Worm (Caenorhabditis elegans) whole organism, L4 larva: Measurements from ENCODE around the gene ZK757.2.

Source experiments
- T26A8.4 ChIP-seq: fragments of 200-800 bp; sonication (Bioruptor generic); IDR thresholded peaks from 2 replicates; pipeline ENCODE4 v1.3.6; 2022; ENCODE audit warnings: missing genetic modification characterization, missing compliant biosample characterization
- Y75B8A.6 ChIP-seq: fragments of 200-800 bp; sonication (Bioruptor generic); IDR thresholded peaks from 2 replicates; pipeline ENCODE4 v1.3.6; 2022; ENCODE audit warnings: missing genetic modification reagents, missing genetic modification characterization, missing compliant biosample characterization
- ama-1 ChIP-seq: fragments of 150-350 bp; optimal IDR thresholded peaks from 2 replicates; lab custom pipeline; 2014; ENCODE audit warnings: inconsistent platforms, mixed read lengths
- arid-1 ChIP-seq: fragments of 200-800 bp; sonication (Bioruptor generic); conservative IDR thresholded peaks from 2 replicates; pipeline ENCODE4 v1.3.6; 2022; ENCODE audit warnings: missing genetic modification reagents, missing genetic modification characterization, missing compliant biosample characterization
- ceh-28 ChIP-seq: fragments of 150-350 bp; optimal IDR thresholded peaks from 2 replicates; lab custom pipeline; 2014; ENCODE audit warnings: missing biosample characterization, missing genetic modification reagents, missing genetic modification characterization
- ceh-32 ChIP-seq: sonication (generic microtip); optimal IDR thresholded peaks from 2 replicates; lab custom pipeline; 2016; ENCODE audit warnings: mild to moderate bottlenecking, missing genetic modification characterization, missing compliant biosample characterization; ENCODE audit not compliant: poor library complexity
- ceh-44 ChIP-seq: fragments of 200-800 bp; sonication (Bioruptor generic); IDR thresholded peaks from 2 replicates; pipeline ENCODE4 v1.3.6; 2022; ENCODE audit warnings: missing genetic modification reagents, missing genetic modification characterization, missing compliant biosample characterization
- ces-1 ChIP-seq: fragments of 150-350 bp; sonication (generic microtip); optimal IDR thresholded peaks from 4 replicates; lab custom pipeline; 2014; ENCODE audit warnings: missing biosample characterization, missing genetic modification reagents, missing genetic modification characterization
- cey-2 ChIP-seq: sonication (generic microtip); optimal IDR thresholded peaks from 3 replicates; lab custom pipeline; 2017; ENCODE audit warnings: missing genetic modification characterization, mild to moderate bottlenecking, missing compliant biosample characterization, antibody characterized with exemption, borderline replicate concordance; ENCODE audit not compliant: insufficient read depth
- ctbp-1 ChIP-seq: fragments of 200-800 bp; sonication (Bioruptor generic); IDR thresholded peaks from 2 replicates; pipeline ENCODE4 v1.3.6; 2022; ENCODE audit warnings: missing genetic modification reagents, missing genetic modification characterization, missing compliant biosample characterization
- daf-12 ChIP-seq: fragments of 150-350 bp; optimal IDR thresholded peaks from 2 replicates; lab custom pipeline; 2014; ENCODE audit warnings: missing biosample characterization, missing genetic modification reagents, missing genetic modification characterization
- dmd-6 ChIP-seq: fragments of 200-800 bp; sonication (Bioruptor generic); IDR thresholded peaks from 2 replicates; pipeline ENCODE4 v1.3.6; 2022; ENCODE audit warnings: missing genetic modification reagents, missing genetic modification characterization, missing compliant biosample characterization
- dmd-8 ChIP-seq: fragments of 200-800 bp; sonication (Bioruptor generic); IDR thresholded peaks from 2 replicates; pipeline ENCODE4 v1.3.6; 2022; ENCODE audit warnings: missing genetic modification characterization, missing compliant biosample characterization
- dmd-9 ChIP-seq: fragments of 200-800 bp; sonication (Bioruptor generic); IDR thresholded peaks from 2 replicates; pipeline ENCODE4 v1.3.6; 2022; ENCODE audit warnings: missing genetic modification reagents, missing genetic modification characterization, missing compliant biosample characterization
- dve-1 ChIP-seq: sonication (generic microtip); optimal IDR thresholded peaks from 2 replicates; lab custom pipeline; 2017; ENCODE audit warnings: antibody characterized with exemption, mild to moderate bottlenecking, missing genetic modification characterization, missing compliant biosample characterization; ENCODE audit not compliant: insufficient read depth
- egl-27 ChIP-seq: sonication (generic microtip); optimal IDR thresholded peaks from 3 replicates; lab custom pipeline; 2017; ENCODE audit warnings: missing biosample characterization, missing genetic modification reagents, missing genetic modification characterization
- fkh-10 ChIP-seq: fragments of 150-350 bp; optimal IDR thresholded peaks from 2 replicates; lab custom pipeline; 2014; ENCODE audit warnings: missing biosample characterization, missing genetic modification reagents, missing genetic modification characterization
- hlh-30 ChIP-seq: sonication (generic microtip); optimal IDR thresholded peaks from 2 replicates; lab custom pipeline; 2017; ENCODE audit warnings: antibody characterized with exemption, mild to moderate bottlenecking, missing genetic modification characterization, missing compliant biosample characterization; ENCODE audit not compliant: insufficient read depth
- jun-1 ChIP-seq: fragments of 150-350 bp; optimal IDR thresholded peaks from 2 replicates; lab custom pipeline; 2014; ENCODE audit warnings: missing biosample characterization, missing genetic modification reagents, missing genetic modification characterization
- lin-13 ChIP-seq: fragments of 150-350 bp; optimal IDR thresholded peaks from 2 replicates; lab custom pipeline; 2014; ENCODE audit warnings: missing biosample characterization, missing genetic modification reagents, missing genetic modification characterization
- lin-29 ChIP-seq: fragments of 200-800 bp; sonication (Bioruptor generic); IDR thresholded peaks from 2 replicates; pipeline ENCODE4 v1.3.6; 2022; ENCODE audit warnings: missing genetic modification reagents, missing genetic modification characterization, missing compliant biosample characterization
- lsy-2 ChIP-seq, 2 experiments: fragments of 150-350 bp in 1 of 2; sonication (generic microtip) in 1 of 2; optimal IDR thresholded peaks; 2 replicates each; lab custom pipeline; 2014 to 2017; ENCODE audit warnings: missing biosample characterization in 2 of 2, missing genetic modification characterization in 2 of 2
- mdt-29 ChIP-seq: fragments of 200-800 bp; sonication (Bioruptor generic); IDR thresholded peaks from 2 replicates; pipeline ENCODE4 v1.3.6; 2022; ENCODE audit warnings: missing genetic modification reagents, missing genetic modification characterization, missing compliant biosample characterization
- mxl-2 ChIP-seq: fragments of 200-800 bp; sonication (Bioruptor generic); conservative IDR thresholded peaks from 2 replicates; pipeline ENCODE4 v1.3.6; 2022; ENCODE audit warnings: missing genetic modification reagents, missing genetic modification characterization, missing compliant biosample characterization
- mxl-3 ChIP-seq: fragments of 200-800 bp; sonication (Bioruptor generic); optimal IDR thresholded peaks from 2 replicates; lab custom pipeline; 2018; ENCODE audit warnings: mild to moderate bottlenecking, missing genetic modification characterization, missing compliant biosample characterization
- nhr-10 ChIP-seq: fragments of 150-350 bp; optimal IDR thresholded peaks from 2 replicates; lab custom pipeline; 2014; ENCODE audit warnings: missing biosample characterization, missing genetic modification characterization
- nhr-102 ChIP-seq: sonication (generic microtip); optimal IDR thresholded peaks from 2 replicates; lab custom pipeline; 2016; ENCODE audit warnings: mild to moderate bottlenecking, missing genetic modification characterization, moderate library complexity, missing compliant biosample characterization
- nhr-111 ChIP-seq: fragments of 200-800 bp; sonication (Bioruptor generic); optimal IDR thresholded peaks from 2 replicates; lab custom pipeline; 2018; ENCODE audit warnings: mild to moderate bottlenecking, missing genetic modification characterization, missing compliant biosample characterization
- nhr-237 ChIP-seq: sonication (generic microtip); optimal IDR thresholded peaks from 2 replicates; lab custom pipeline; 2017; ENCODE audit warnings: missing biosample characterization, missing genetic modification characterization
- nhr-6 ChIP-seq: fragments of 150-350 bp; optimal IDR thresholded peaks from 2 replicates; lab custom pipeline; 2014; ENCODE audit warnings: missing biosample characterization, missing genetic modification characterization
- nhr-76 ChIP-seq: fragments of 150-350 bp; optimal IDR thresholded peaks from 2 replicates; lab custom pipeline; 2014; ENCODE audit warnings: missing biosample characterization, missing genetic modification characterization
- nhr-77 ChIP-seq: fragments of 150-350 bp; optimal IDR thresholded peaks from 2 replicates; lab custom pipeline; 2014; ENCODE audit warnings: missing biosample characterization, missing genetic modification characterization
- pha-4 ChIP-seq, 2 experiments: fragments of 150-350 bp in 1 of 2; fragments of 200-800 bp in 1 of 2; sonication (Bioruptor generic) in 1 of 2; IDR thresholded peaks in 1 of 2; optimal IDR thresholded peaks in 1 of 2; 2 replicates each; pipeline versions ENCODE4 v1.3.6 to Lab custom; 2014 to 2022; ENCODE audit warnings: missing genetic modification characterization in 2 of 2, missing genetic modification reagents in 2 of 2, missing biosample characterization in 1 of 2, missing compliant biosample characterization in 1 of 2
- saeg-2 ChIP-seq: fragments of 200-800 bp; sonication (Bioruptor generic); IDR thresholded peaks from 2 replicates; pipeline ENCODE4 v1.3.6; 2022; ENCODE audit warnings: missing genetic modification reagents, missing genetic modification characterization, missing compliant biosample characterization
- set-16 ChIP-seq: fragments of 200-800 bp; sonication (Bioruptor generic); IDR thresholded peaks from 2 replicates; pipeline ENCODE4 v1.3.6; 2022; ENCODE audit warnings: missing genetic modification reagents, missing genetic modification characterization, missing compliant biosample characterization
- snpc-1.2 ChIP-seq: fragments of 200-800 bp; sonication (Bioruptor generic); IDR thresholded peaks from 2 replicates; pipeline ENCODE4 v1.3.6; 2022; ENCODE audit warnings: missing genetic modification reagents, missing genetic modification characterization, missing compliant biosample characterization
- snpc-4 ChIP-seq: fragments of 150-350 bp; optimal IDR thresholded peaks from 2 replicates; lab custom pipeline; 2014; ENCODE audit warnings: missing biosample characterization, missing genetic modification characterization
- spr-3 ChIP-seq: fragments of 200-800 bp; sonication (Bioruptor generic); optimal IDR thresholded peaks from 2 replicates; lab custom pipeline; 2018; ENCODE audit warnings: mild to moderate bottlenecking, missing genetic modification characterization, missing compliant biosample characterization
- tra-1 ChIP-seq: fragments of 200-800 bp; sonication (Bioruptor generic); IDR thresholded peaks from 2 replicates; pipeline ENCODE4 v1.3.6; 2022; ENCODE audit warnings: missing genetic modification reagents, missing genetic modification characterization, missing compliant biosample characterization
- unc-130 ChIP-seq: sonication (generic microtip); optimal IDR thresholded peaks from 2 replicates; lab custom pipeline; 2016; ENCODE audit warnings: missing genetic modification reagents, missing genetic modification characterization, missing compliant biosample characterization
- unc-62 ChIP-seq, 3 experiments: fragments of 150-350 bp in 1 of 3; sonication (generic microtip); optimal IDR thresholded peaks in 2 of 3; peaks in 1 of 3; 1 replicate in 1 of 3; 2 replicates in 2 of 3; lab custom pipeline; 2014 to 2017; ENCODE audit warnings: missing biosample characterization in 3 of 3, missing genetic modification characterization in 3 of 3, missing genetic modification reagents in 3 of 3, missing genotype in 1 of 3
- zfp-3 ChIP-seq: fragments of 200-800 bp; sonication (Bioruptor generic); conservative IDR thresholded peaks from 2 replicates; pipeline ENCODE4 v1.3.6; 2022; ENCODE audit warnings: missing genetic modification reagents, missing genetic modification characterization, missing compliant biosample characterization
- ztf-11 ChIP-seq: fragments of 150-350 bp; optimal IDR thresholded peaks from 2 replicates; lab custom pipeline; 2014; ENCODE audit warnings: missing biosample characterization, missing genetic modification characterization

ZK757.2 gene

ce11 chrIII:9867352-9867751 lies 11.4 kb downstream of the ZK757.2 start:
- no peak for TF ChIP-seq lin-13 (GFP tag; lab: Kevin White, UChicago)
- peak; percentile 10 for TF ChIP-seq hlh-30 (tag; lab: Kevin White, UChicago)
- peak; percentile 22 for TF ChIP-seq fkh-10
- peak; percentile 12 for TF ChIP-seq mxl-3 (GFP tag; lab: Kevin White, UChicago)
- 0 out of 2 replicates have a peak, but pooled peaks have one; percentile 16 for TF ChIP-seq dmd-6 (GFP tag; lab: Robert Waterston, UW)
- peak; percentile 51 for TF ChIP-seq ces-1 (GFP tag; lab: Kevin White, UChicago)
- TF ChIP-seq nhr-10 (tag; lab: Kevin White, UChicago), result no peak

- no peak for TF ChIP-seq ama-1 (lab: Kevin White, UChicago)
- TF ChIP-seq lsy-2 (tag; optimal IDR thresholded peaks at IDR 0.05; lab: Kevin White, UChicago), result peak in 1 of 2 experiments; percentile 56
- TF ChIP-seq, all 104 proteins: peak for 1
Observed at ce11 chrIII:9862469-9862868, 16.3 kb downstream of the ZK757.2 start.

ce11 chrIII:9861470-9862342 lies 17.0 kb downstream of the ZK757.2 start:
- TF ChIP-seq mdt-29 (GFP tag; lab: Robert Waterston, UW) (peak; percentile 76), nhr-76 (no peak), spr-3 (GFP tag; lab: Kevin White, UChicago) (peak; percentile 8), lin-29 (GFP tag; lab: Robert Waterston, UW) (no peak), tra-1 (GFP tag; lab: Robert Waterston, UW) (peak; percentile 84), daf-12 (no peak), zfp-3 (peak; percentile 71), nhr-77 (peak; percentile 4), nhr-6 (no peak), dmd-9 (GFP tag; lab: Robert Waterston, UW) (peak; percentile 86), saeg-2 (GFP tag; lab: Robert Waterston, UW) (peak; percentile 60; the same call in 1 of the 2 replicates), T26A8.4 (GFP tag; lab: Robert Waterston, UW) (peak; percentile 83), cey-2 (tag; lab: Kevin White, UChicago) (no peak), ceh-32 (tag; lab: Kevin White, UChicago) (no peak), ceh-44 (peak; percentile 82), snpc-4 (tag; lab: Kevin White, UChicago) (no peak), nhr-102 (peak; percentile 17), ama-1 (lab: Kevin White, UChicago) (no peak), ctbp-1 (GFP tag; lab: Robert Waterston, UW) (peak; percentile 76), ceh-28 (tag; lab: Kevin White, UChicago) (no peak), fkh-10 (peak; percentile 8), pha-4 (GFP tag; IDR thresholded peaks at IDR 0.05; lab: Robert Waterston, UW) (peak; percentile 81; the same call in 1 of the 2 replicates), pha-4 (tag; optimal IDR thresholded peaks at IDR 0.05; lab: Kevin White, UChicago) (no peak), snpc-1.2 (GFP tag; lab: Robert Waterston, UW) (peak; percentile 60; the same call in 1 of the 2 replicates), mxl-2 (GFP tag; lab: Robert Waterston, UW) (peak; percentile 75; the same call in 1 of the 2 replicates), dmd-8 (GFP tag; lab: Robert Waterston, UW) (peak; percentile 97), nhr-237 (tag; lab: Kevin White, UChicago) (no peak), arid-1 (GFP tag; lab: Robert Waterston, UW) (peak; percentile 83), dve-1 (tag; lab: Kevin White, UChicago) (peak; percentile 17), jun-1 (no peak), nhr-111 (GFP tag; lab: Kevin White, UChicago) (peak; percentile 48), set-16 (GFP tag; lab: Robert Waterston, UW) (no peak), egl-27 (tag; lab: Kevin White, UChicago) (no peak), unc-130 (GFP tag; lab: Kevin White, UChicago) (peak; percentile 36), ztf-11 (tag; lab: Kevin White, UChicago) (no peak), Y75B8A.6 (no peak), unc-62 (GFP tag; optimal IDR thresholded peaks at IDR 0.05 in 1 of 2; lab: Kevin White, UChicago) (peak in 1 of 2 experiments; percentile 96), unc-62 (tag; optimal IDR thresholded peaks at IDR 0.05; lab: Kevin White, UChicago) (no peak)
